Worm (Caenorhabditis elegans): Measurements from ENCODE around the gene C34C12.2.

The C34C12.2 gene

DNA sequence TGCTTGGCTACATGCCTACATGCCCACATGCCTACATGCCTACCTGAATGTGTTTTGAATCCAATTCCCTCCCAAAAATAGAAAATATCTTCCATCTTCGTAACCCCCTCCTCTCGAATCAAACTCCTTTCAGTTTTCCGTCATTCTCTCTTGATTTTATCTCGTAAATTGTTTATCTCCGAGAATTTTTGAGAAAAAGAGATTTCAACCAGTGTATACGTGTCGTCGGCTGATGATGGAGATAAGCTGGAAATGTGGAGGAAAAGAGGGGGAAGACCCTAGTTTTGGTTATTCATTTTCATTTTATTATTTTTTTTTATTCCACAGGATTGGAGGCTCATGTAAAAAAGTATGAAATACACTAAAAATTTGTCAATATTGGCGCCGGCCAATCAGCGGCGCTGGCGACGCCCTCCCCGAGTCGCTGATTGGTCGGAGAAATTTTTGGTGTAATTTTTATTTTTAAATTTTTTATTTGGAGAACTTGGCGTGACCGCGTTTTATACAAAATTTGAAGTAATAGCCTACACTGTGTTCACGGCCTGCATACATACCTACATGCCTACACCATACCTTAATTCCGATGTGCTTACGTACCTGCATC, 25.3 kb downstream of the C34C12.2 start:
- TF ChIP-seq tab-1 (GFP tag; IDR thresholded peaks at IDR 0.05), result no peak
- no peak for TF ChIP-seq klf-2 (GFP tag; conservative IDR thresholded peaks at IDR 0.05)
- no peak for TF ChIP-seq ztf-29 (GFP tag; IDR thresholded peaks at IDR 0.05)

DNA sequence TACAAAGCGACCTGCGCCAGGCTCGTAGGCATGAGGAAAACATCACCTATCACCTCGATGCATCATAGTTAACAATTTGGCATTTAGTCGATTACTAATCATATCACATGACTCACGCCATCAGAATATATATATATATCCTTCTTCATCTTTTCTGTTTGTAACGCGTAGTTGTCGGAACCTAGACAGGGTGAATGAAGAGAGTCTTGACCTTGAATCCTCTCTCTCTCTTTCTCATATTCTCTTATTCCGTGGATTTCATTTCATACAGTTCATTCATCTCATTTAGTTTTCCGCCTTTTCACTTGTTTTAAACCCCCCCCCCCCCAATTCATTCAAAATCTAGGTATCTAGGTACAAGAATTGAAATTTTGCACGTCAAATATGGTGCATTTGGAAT, 26.6 kb downstream of the C34C12.2 start:
- TF ChIP-seq ztf-29 (GFP tag; IDR thresholded peaks at IDR 0.05), result no peak
- TF ChIP-seq cog-1 (tag; optimal IDR thresholded peaks at IDR 0.05), result no peak
- TF ChIP-seq ztf-23 (GFP tag; IDR thresholded peaks at IDR 0.05), result no peak
- no peak for TF ChIP-seq flt-1 (GFP tag; IDR thresholded peaks at IDR 0.05)
- no peak for TF ChIP-seq klf-2 (GFP tag; conservative IDR thresholded peaks at IDR 0.05)
- TF ChIP-seq ref-1 (GFP tag; conservative IDR thresholded peaks at IDR 0.05), result no peak
- no peak for TF ChIP-seq med-1 (GFP tag; optimal IDR thresholded peaks at IDR 0.05; ENCODE audit: insufficient read depth)

DNA sequence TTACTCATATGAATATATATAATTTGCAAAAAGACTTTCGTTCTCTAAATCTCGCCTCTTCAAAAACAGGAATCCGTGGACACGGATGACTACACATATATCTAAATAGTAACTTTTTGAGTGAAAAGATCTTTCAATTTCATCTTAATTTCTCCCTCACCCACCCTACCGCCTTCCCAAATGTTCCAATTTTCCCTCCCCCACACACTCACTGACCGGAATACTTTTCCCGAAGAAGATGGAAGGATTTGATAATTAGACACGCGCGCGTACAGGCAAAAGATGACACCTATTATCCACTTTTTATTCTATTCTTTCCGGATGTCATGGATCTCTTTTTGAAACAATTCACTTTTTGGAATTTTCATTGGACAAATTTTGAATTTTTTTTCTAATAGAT, 27.4 kb downstream of the C34C12.2 start:
- TF ChIP-seq med-1 (GFP tag; optimal IDR thresholded peaks at IDR 0.05; ENCODE audit: insufficient read depth), result no peak
- no peak for TF ChIP-seq ref-1 (GFP tag; conservative IDR thresholded peaks at IDR 0.05)
- no peak for TF ChIP-seq tab-1 (GFP tag; IDR thresholded peaks at IDR 0.05)
- no peak for TF ChIP-seq flt-1 (GFP tag; IDR thresholded peaks at IDR 0.05)
- no peak for TF ChIP-seq klf-2 (GFP tag; conservative IDR thresholded peaks at IDR 0.05)
- no peak for TF ChIP-seq ztf-23 (GFP tag; IDR thresholded peaks at IDR 0.05)
- TF ChIP-seq cog-1 (tag; optimal IDR thresholded peaks at IDR 0.05), result no peak
- TF ChIP-seq ztf-29 (GFP tag; IDR thresholded peaks at IDR 0.05), result no peak
- no peak for TF ChIP-seq T22C8.4 (GFP tag; IDR thresholded peaks at IDR 0.05)

DNA sequence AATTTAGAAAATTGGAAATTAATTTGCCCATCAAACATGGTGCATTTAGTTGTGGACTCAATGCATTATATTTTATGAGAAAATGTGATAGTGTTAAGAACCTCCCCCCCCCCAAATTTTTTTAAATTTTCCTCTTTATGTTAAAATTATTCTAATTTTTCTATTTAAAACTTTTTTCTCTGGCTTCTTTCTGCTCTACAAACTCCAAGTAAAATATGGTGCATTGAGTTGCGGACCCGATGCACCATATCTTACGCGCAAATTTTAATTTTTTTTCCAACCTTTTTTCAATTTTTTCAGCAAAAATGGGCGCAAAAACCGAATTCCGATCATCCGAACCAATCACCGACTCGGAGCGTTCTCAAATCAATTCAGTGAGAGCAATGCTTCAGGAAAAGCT, 28.7 kb downstream of the C34C12.2 start, which contains the start of gene C34C12.6:
Gene C34C12.6, plus strand, starts transcription at position 301 of the 400 bp plus-strand sequence.
- TF ChIP-seq ref-1 (GFP tag; conservative IDR thresholded peaks at IDR 0.05), result no peak
- no peak for TF ChIP-seq cog-1 (tag; optimal IDR thresholded peaks at IDR 0.05)
- TF ChIP-seq T22C8.4 (GFP tag; IDR thresholded peaks at IDR 0.05), result no peak
- no peak for TF ChIP-seq klf-2 (GFP tag; conservative IDR thresholded peaks at IDR 0.05)
- no peak for TF ChIP-seq med-1 (GFP tag; optimal IDR thresholded peaks at IDR 0.05; ENCODE audit: insufficient read depth)

DNA sequence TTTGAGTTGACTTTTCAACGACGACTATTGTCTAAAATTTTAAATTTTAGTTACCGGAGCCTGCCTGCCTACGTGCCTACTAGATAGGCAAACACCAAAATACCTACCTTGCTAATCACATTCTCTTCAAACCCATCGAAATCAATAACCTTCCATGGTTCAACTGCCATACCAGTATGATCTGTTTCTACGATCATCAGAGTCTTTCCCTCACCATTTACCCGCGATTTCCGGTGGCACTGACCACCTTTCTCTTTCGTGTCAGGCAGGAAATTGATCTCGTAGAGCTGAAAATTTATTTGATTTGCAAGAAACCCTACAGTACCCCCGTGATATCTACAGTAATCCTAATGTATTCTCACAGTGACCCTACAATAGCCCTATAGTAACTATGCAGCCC, 31.4 kb downstream of the C34C12.2 start:
- TF ChIP-seq flt-1 (GFP tag; IDR thresholded peaks at IDR 0.05) (no peak), klf-2 (GFP tag; conservative IDR thresholded peaks at IDR 0.05) (no peak), T22C8.4 (GFP tag; IDR thresholded peaks at IDR 0.05) (no peak), cog-1 (tag; optimal IDR thresholded peaks at IDR 0.05) (no peak), ztf-23 (GFP tag; IDR thresholded peaks at IDR 0.05) (no peak), tab-1 (GFP tag; IDR thresholded peaks at IDR 0.05) (no peak), ref-1 (GFP tag; conservative IDR thresholded peaks at IDR 0.05) (no peak), ztf-29 (GFP tag; IDR thresholded peaks at IDR 0.05) (no peak), med-1 (GFP tag; optimal IDR thresholded peaks at IDR 0.05; ENCODE audit: insufficient read depth) (no peak)

DNA sequence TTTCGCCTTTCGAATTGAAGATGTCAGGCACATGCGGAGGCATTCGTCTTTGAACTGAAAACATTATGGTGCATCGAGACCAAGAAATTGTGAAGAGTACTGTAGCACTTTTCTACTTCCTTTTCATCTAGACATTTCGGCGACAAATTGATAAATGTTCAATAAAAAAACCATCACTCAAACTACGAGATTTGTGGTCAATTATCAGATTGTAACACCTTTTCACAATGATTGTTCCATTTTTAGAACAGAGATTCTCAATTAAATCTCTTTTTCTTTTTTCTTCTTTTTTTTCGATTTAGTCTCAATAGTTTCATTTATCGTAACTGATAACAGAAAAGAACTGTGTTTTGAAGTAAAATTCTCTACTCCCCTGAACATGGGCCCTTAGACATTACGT, 32.5 kb downstream of the C34C12.2 start:
- TF ChIP-seq T22C8.4 (GFP tag; IDR thresholded peaks at IDR 0.05) (no peak), ref-1 (GFP tag; conservative IDR thresholded peaks at IDR 0.05) (no peak), klf-2 (GFP tag; conservative IDR thresholded peaks at IDR 0.05) (no peak), flt-1 (GFP tag; IDR thresholded peaks at IDR 0.05) (no peak), ztf-23 (GFP tag; IDR thresholded peaks at IDR 0.05) (no peak), ztf-29 (GFP tag; IDR thresholded peaks at IDR 0.05) (no peak), tab-1 (GFP tag; IDR thresholded peaks at IDR 0.05) (no peak), med-1 (GFP tag; optimal IDR thresholded peaks at IDR 0.05; ENCODE audit: insufficient read depth) (no peak), cog-1 (tag; optimal IDR thresholded peaks at IDR 0.05) (no peak)

DNA sequence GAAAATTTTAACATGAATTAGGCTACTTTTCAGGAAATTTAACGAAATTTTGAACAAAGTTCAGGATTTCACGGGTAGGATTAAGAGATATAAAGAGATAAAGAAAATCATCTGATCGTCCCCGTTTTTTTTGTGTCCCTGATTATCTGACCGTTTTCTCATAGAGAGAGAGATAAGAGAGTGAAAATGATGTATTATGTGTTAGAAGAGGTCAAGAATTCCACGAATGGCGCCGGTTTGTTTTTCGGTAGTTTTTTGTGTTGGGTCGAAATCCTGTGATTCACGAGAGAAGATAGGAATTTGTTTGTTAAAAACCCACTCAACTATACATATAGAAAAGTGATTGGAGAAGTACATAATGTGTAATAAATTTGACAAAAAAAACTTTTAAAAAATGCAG, 33.5 kb downstream of the C34C12.2 start:
- no peak for TF ChIP-seq med-1 (GFP tag; optimal IDR thresholded peaks at IDR 0.05; ENCODE audit: insufficient read depth)
- TF ChIP-seq tab-1 (GFP tag; IDR thresholded peaks at IDR 0.05), result no peak
- no peak for TF ChIP-seq flt-1 (GFP tag; IDR thresholded peaks at IDR 0.05)
- TF ChIP-seq ref-1 (GFP tag; conservative IDR thresholded peaks at IDR 0.05), result no peak
- TF ChIP-seq cog-1 (tag; optimal IDR thresholded peaks at IDR 0.05), result no peak
- TF ChIP-seq ztf-29 (GFP tag; IDR thresholded peaks at IDR 0.05), result no peak
- no peak for TF ChIP-seq ztf-23 (GFP tag; IDR thresholded peaks at IDR 0.05)
- no peak for TF ChIP-seq T22C8.4 (GFP tag; IDR thresholded peaks at IDR 0.05)
- no peak for TF ChIP-seq klf-2 (GFP tag; conservative IDR thresholded peaks at IDR 0.05)

DNA sequence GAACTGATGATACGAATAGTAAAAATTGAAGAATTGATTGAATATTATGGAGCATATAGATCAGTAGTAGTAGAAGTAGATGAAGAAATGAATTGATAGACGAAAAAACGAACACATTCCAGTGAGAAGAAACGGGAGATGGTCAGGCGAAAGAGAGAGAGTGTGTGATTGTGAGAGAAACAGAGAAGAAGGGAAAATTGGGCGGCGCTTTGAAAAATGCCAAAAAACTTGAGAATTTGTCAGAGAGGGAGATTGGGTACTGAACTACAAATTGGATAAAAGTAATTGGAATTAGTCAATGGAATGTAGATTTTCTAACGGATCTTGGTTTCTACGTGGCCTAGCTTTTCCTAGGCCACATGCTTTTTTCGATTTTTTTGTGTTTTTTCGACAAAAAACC, 34.6 kb downstream of the C34C12.2 start, which contains the start of gene C34C12.7:
Gene C34C12.7, minus strand, starts transcription at position 118 of the 400 bp plus-strand sequence.
- TF ChIP-seq ztf-23 (GFP tag; IDR thresholded peaks at IDR 0.05), result no peak
- TF ChIP-seq ztf-29 (GFP tag; IDR thresholded peaks at IDR 0.05), result no peak
- no peak for TF ChIP-seq med-1 (GFP tag; optimal IDR thresholded peaks at IDR 0.05; ENCODE audit: insufficient read depth)
- no peak for TF ChIP-seq flt-1 (GFP tag; IDR thresholded peaks at IDR 0.05)
- no peak for TF ChIP-seq klf-2 (GFP tag; conservative IDR thresholded peaks at IDR 0.05)
- no peak for TF ChIP-seq T22C8.4 (GFP tag; IDR thresholded peaks at IDR 0.05)
- no peak for TF ChIP-seq tab-1 (GFP tag; IDR thresholded peaks at IDR 0.05)
- TF ChIP-seq ref-1 (GFP tag; conservative IDR thresholded peaks at IDR 0.05), result no peak
- TF ChIP-seq cog-1 (tag; optimal IDR thresholded peaks at IDR 0.05), result no peak

DNA sequence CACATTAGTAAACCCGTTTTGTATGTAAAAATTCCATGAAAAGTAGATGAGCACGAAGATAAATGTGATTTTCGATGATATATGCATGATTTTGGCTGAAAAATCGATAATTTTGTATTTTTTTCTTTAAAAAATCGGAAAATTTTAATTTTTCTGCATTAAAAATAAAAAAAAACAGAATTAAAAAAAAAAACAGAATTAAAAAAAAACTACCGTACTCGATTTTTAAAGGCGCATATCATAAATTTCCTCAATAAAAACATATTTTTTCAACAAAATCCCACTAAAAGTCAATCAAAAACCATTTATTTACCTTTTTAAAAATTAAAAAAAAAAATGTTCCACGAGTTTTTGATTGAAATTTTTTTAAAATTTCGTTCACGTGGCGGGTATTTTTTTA, 39.6 kb downstream of the C34C12.2 start, which contains the start of gene gly-14:
Gene gly-14, minus strand, starts transcription at position 101 of the 400 bp plus-strand sequence.
- no peak for TF ChIP-seq flt-1 (GFP tag; IDR thresholded peaks at IDR 0.05)
- TF ChIP-seq klf-2 (GFP tag; conservative IDR thresholded peaks at IDR 0.05), result no peak
- no peak for TF ChIP-seq ref-1 (GFP tag; conservative IDR thresholded peaks at IDR 0.05)
- TF ChIP-seq med-1 (GFP tag; optimal IDR thresholded peaks at IDR 0.05; ENCODE audit: insufficient read depth), result no peak
- no peak for TF ChIP-seq cog-1 (tag; optimal IDR thresholded peaks at IDR 0.05)
- TF ChIP-seq ztf-29 (GFP tag; IDR thresholded peaks at IDR 0.05), result no peak
- no peak for TF ChIP-seq T22C8.4 (GFP tag; IDR thresholded peaks at IDR 0.05)
- TF ChIP-seq ztf-23 (GFP tag; IDR thresholded peaks at IDR 0.05), result no peak
- no peak for TF ChIP-seq tab-1 (GFP tag; IDR thresholded peaks at IDR 0.05)

DNA sequence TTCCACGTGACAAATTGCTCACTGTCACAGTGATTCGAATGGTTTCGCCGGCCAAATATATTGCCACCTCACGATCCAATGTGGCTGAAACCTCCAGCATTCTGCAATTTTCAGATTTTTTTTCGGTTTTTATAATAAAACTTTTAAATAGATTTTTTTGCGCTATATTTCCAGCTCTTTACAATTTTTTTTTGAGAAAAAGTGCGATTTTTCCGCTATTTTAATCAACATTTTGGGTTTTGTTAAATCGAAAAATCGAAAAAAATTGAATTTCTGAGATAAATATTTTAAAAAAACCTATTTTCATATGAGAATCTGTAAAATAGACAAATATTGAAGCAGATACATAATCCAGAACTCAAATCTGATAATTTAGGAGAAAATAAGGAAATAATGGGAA, 45.4 kb downstream of the C34C12.2 start, which contains the start of gene M01F1.9:
Gene M01F1.9, minus strand, starts transcription at position 101 of the 400 bp plus-strand sequence.
- no peak for TF ChIP-seq cog-1 (tag; optimal IDR thresholded peaks at IDR 0.05)
- no peak for TF ChIP-seq flt-1 (GFP tag; IDR thresholded peaks at IDR 0.05)
- TF ChIP-seq tab-1 (GFP tag; IDR thresholded peaks at IDR 0.05), result no peak
- TF ChIP-seq ztf-29 (GFP tag; IDR thresholded peaks at IDR 0.05), result no peak
- no peak for TF ChIP-seq klf-2 (GFP tag; conservative IDR thresholded peaks at IDR 0.05)
- no peak for TF ChIP-seq T22C8.4 (GFP tag; IDR thresholded peaks at IDR 0.05)
- TF ChIP-seq ztf-23 (GFP tag; IDR thresholded peaks at IDR 0.05), result no peak
- no peak for TF ChIP-seq ref-1 (GFP tag; conservative IDR thresholded peaks at IDR 0.05)
- no peak for TF ChIP-seq med-1 (GFP tag; optimal IDR thresholded peaks at IDR 0.05; ENCODE audit: insufficient read depth)

Data from whole organism, midembryonic.